Fruit fly (Drosophila melanogaster) Kc167 (cell line): ENCODE measurements around the gene CG4069.

Source experiments
- Myc ChIP-seq: fragments of >200 bp; optimal IDR thresholded peaks from 2 replicates; lab custom pipeline; 2017; ENCODE audit warnings: missing external identifiers
- Sin3A ChIP-seq: fragments of >200 bp; optimal IDR thresholded peaks from 2 replicates; lab custom pipeline; 2018; ENCODE audit warnings: missing external identifiers
- h ChIP-seq: fragments of >200 bp; optimal IDR thresholded peaks from 3 replicates; lab custom pipeline; 2018; ENCODE audit warnings: missing external identifiers
- insv ChIP-seq: fragments of >200 bp; optimal IDR thresholded peaks from 3 replicates; lab custom pipeline; 2018; ENCODE audit warnings: missing external identifiers
- psq ChIP-seq: fragments of >200 bp; optimal IDR thresholded peaks from 2 replicates; lab custom pipeline; 2017; ENCODE audit warnings: missing external identifiers
- ttk ChIP-seq: sonication (Bioruptor generic); optimal IDR thresholded peaks from 2 replicates; lab custom pipeline; 2017; ENCODE audit warnings: missing external identifiers

dm6 chr3L:12489952-12490351 is 47.2 kb downstream of the CG4069 start:
- TF ChIP-seq Sin3A (lab: Kevin White, UChicago): no peak
- TF ChIP-seq psq (lab: Kevin White, UChicago): no peak
- TF ChIP-seq h (lab: Kevin White, UChicago): no peak
- no peak for TF ChIP-seq insv (lab: Kevin White, UChicago)
- TF ChIP-seq Myc (lab: Kevin White, UChicago): no peak
- TF ChIP-seq ttk: no peak
